Fruit fly (Drosophila melanogaster) whole organism, embryonic: ENCODE measurements around the gene CG8541.

Experiments used
- Antp ChIP-seq: fragments of 200-800 bp; sonication (Bioruptor generic); optimal IDR thresholded peaks from 3 replicates; lab custom pipeline; 2016; ENCODE audit warnings: missing biosample characterization, missing genetic modification characterization
- CG10321 ChIP-seq: fragments of 200-800 bp; sonication (Bioruptor generic); IDR thresholded peaks from 2 replicates; pipeline ENCODE4 v1.3.6; 2022; ENCODE audit warnings: missing biosample characterization, missing genetic modification characterization
- CG13296 ChIP-seq: fragments of 200-800 bp; sonication (Bioruptor generic); optimal IDR thresholded peaks from 3 replicates; lab custom pipeline; 2018; ENCODE audit warnings: missing biosample characterization, mild to moderate bottlenecking, missing genetic modification characterization
- CG34224 ChIP-seq: fragments of 200-800 bp; sonication (Bioruptor generic); IDR thresholded peaks from 3 replicates; pipeline ENCODE4 v1.3.6; 2022; ENCODE audit warnings: missing biosample characterization, missing genetic modification characterization; ENCODE audit not compliant: partially characterized antibody
- CG7839 ChIP-seq: fragments of 200-800 bp; sonication (Bioruptor generic); optimal IDR thresholded peaks from 3 replicates; lab custom pipeline; 2018; ENCODE audit warnings: missing biosample characterization, mild to moderate bottlenecking, missing genetic modification characterization, moderate library complexity
- Dad ChIP-seq: fragments of 200-800 bp; sonication (Bioruptor generic); optimal IDR thresholded peaks from 3 replicates; lab custom pipeline; 2016; ENCODE audit warnings: missing biosample characterization, missing genetic modification characterization
- Dfd ChIP-seq, 2 experiments: fragments of >200 bp; optimal IDR thresholded peaks; 2 replicates each; lab custom pipeline; 2017; ENCODE audit warnings: missing biosample characterization in 2 of 2, missing genetic modification characterization in 2 of 2
- MTF-1 ChIP-seq: fragments of 200-800 bp; sonication (Bioruptor generic); optimal IDR thresholded peaks from 2 replicates; lab custom pipeline; 2018; ENCODE audit warnings: missing biosample characterization, mild to moderate bottlenecking, missing genetic modification characterization, borderline replicate concordance
- corto ChIP-seq: fragments of 200-800 bp; sonication (Bioruptor generic); optimal IDR thresholded peaks from 2 replicates; lab custom pipeline; 2016; ENCODE audit warnings: missing biosample characterization, mild to moderate bottlenecking, missing genetic modification characterization, moderate library complexity
- en ChIP-seq: fragments of 200-800 bp; sonication (Bioruptor generic); optimal IDR thresholded peaks from 2 replicates; lab custom pipeline; 2016; ENCODE audit warnings: missing biosample characterization, missing genetic modification characterization
- gsb ChIP-seq: fragments of 200-800 bp; sonication (Bioruptor generic); IDR thresholded peaks from 2 replicates; pipeline ENCODE4 v1.3.6; 2022; ENCODE audit warnings: missing biosample characterization, missing genetic modification characterization
- jumu ChIP-seq: fragments of 200-800 bp; sonication (Bioruptor generic); optimal IDR thresholded peaks from 3 replicates; lab custom pipeline; 2016; ENCODE audit warnings: missing biosample characterization, missing genetic modification characterization
- slp2 ChIP-seq: fragments of 200-800 bp; sonication (Bioruptor generic); optimal IDR thresholded peaks from 2 replicates; lab custom pipeline; 2016; ENCODE audit warnings: missing biosample characterization, missing genetic modification characterization

DNA sequence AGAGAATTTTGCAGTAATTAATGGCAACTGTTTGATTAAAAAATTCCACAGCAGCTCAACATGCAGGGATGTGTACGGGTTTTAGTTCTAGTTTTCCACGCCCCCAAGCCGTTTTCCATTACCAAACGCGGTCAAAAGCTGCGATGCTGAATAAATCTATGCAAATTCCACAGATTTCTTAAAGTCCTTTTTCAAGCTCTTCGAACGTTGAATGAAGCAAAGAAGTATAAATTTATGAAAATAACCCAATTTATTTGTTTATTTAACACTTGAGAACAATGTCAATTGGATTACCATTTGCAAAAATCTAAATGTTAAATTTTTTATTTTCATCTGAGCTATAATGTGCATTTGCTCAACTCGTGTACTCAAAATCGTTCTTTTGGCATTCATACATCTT lies 6.2 kb upstream of the CG8541 start, which contains the start of the genes CG42660, CG42661 and Tsp66A:
- TF ChIP-seq CG34224 (GFP tag; lab: Robert Waterston, UW) (no peak), corto (no peak), Antp (GFP tag; lab: Kevin White, UChicago) (no peak), Dfd (GFP tag; optimal IDR thresholded peaks at IDR 0.05; lab: Kevin White, UChicago) (no peak), MTF-1 (GFP tag; lab: Kevin White, UChicago) (no peak), slp2 (no peak), en (GFP tag; lab: Kevin White, UChicago) (no peak), Dad (GFP tag; lab: Kevin White, UChicago) (no peak), CG13296 (GFP tag; lab: Kevin White, UChicago) (no peak), jumu (GFP tag; lab: Kevin White, UChicago) (no peak), gsb (GFP tag; lab: Robert Waterston, UW) (no peak), CG10321 (GFP tag; lab: Robert Waterston, UW) (no peak), CG7839 (tag; lab: Kevin White, UChicago) (no peak)
